Fruit fly (Drosophila melanogaster) whole organism, embryonic: ENCODE measurements around the gene osp.

Experiments used
- Atf3 ChIP-seq: fragments of 200-800 bp; sonication (Bioruptor generic); optimal IDR thresholded peaks from 3 replicates; lab custom pipeline; 2016; ENCODE audit warnings: missing biosample characterization, missing genetic modification characterization
- CG10462 ChIP-seq: fragments of 200-800 bp; sonication (Bioruptor generic); optimal IDR thresholded peaks from 2 replicates; lab custom pipeline; 2016; ENCODE audit warnings: missing biosample characterization, missing genetic modification characterization
- CG10543 ChIP-seq: fragments of 200-800 bp; sonication (Bioruptor generic); optimal IDR thresholded peaks from 3 replicates; lab custom pipeline; 2017; ENCODE audit warnings: missing biosample characterization, mild to moderate bottlenecking, missing genetic modification characterization, moderate library complexity
- CG11696 ChIP-seq: fragments of 200-800 bp; sonication (Bioruptor generic); IDR thresholded peaks from 2 replicates; pipeline ENCODE4 v1.3.6; 2022; ENCODE audit warnings: missing biosample characterization, missing genetic modification characterization
- CG12659 ChIP-seq: fragments of 200-800 bp; sonication (Bioruptor generic); optimal IDR thresholded peaks from 3 replicates; lab custom pipeline; 2017; ENCODE audit warnings: mild to moderate bottlenecking, missing biosample characterization, missing genetic modification reagents, missing genetic modification characterization
- CG13424 ChIP-seq: fragments of 200-800 bp; sonication (Bioruptor generic); optimal IDR thresholded peaks from 2 replicates; lab custom pipeline; 2019; ENCODE audit warnings: missing biosample characterization, mild to moderate bottlenecking, missing genetic modification characterization, moderate library complexity
- CG13894 ChIP-seq: fragments of 200-800 bp; sonication (Bioruptor generic); optimal IDR thresholded peaks from 3 replicates; lab custom pipeline; 2018; ENCODE audit warnings: missing biosample characterization, mild to moderate bottlenecking, missing genetic modification characterization, moderate library complexity
- CG16813 ChIP-seq: fragments of 200-800 bp; sonication (Bioruptor generic); IDR thresholded peaks from 3 replicates; pipeline ENCODE4 v1.3.6; 2022; ENCODE audit warnings: missing biosample characterization, missing genetic modification characterization; ENCODE audit not compliant: partially characterized antibody
- CG31224 ChIP-seq: fragments of 200-800 bp; sonication (Bioruptor generic); IDR thresholded peaks from 2 replicates; pipeline ENCODE4 v1.3.6; 2022; ENCODE audit warnings: missing biosample characterization, missing genetic modification characterization
- CG5953 ChIP-seq: fragments of 200-800 bp; sonication (Bioruptor generic); IDR thresholded peaks from 2 replicates; pipeline ENCODE4 v1.3.6; 2022; ENCODE audit warnings: missing biosample characterization, missing genetic modification characterization
- CG6813 ChIP-seq: fragments of 200-800 bp; sonication (Bioruptor generic); optimal IDR thresholded peaks from 2 replicates; lab custom pipeline; 2017; ENCODE audit warnings: missing biosample characterization, missing genetic modification characterization, mild to moderate bottlenecking, moderate library complexity, missing genetic modification reagents
- D19A ChIP-seq: fragments of 200-800 bp; optimal IDR thresholded peaks from 3 replicates; lab custom pipeline; 2019; ENCODE audit warnings: missing biosample characterization, mild to moderate bottlenecking, missing genetic modification characterization, moderate library complexity
- Ets65A ChIP-seq: fragments of 200-800 bp; sonication (Bioruptor generic); peaks from one replicate; lab custom pipeline; 2016; ENCODE audit warnings: missing biosample characterization, missing genetic modification characterization
- H15 ChIP-seq: fragments of 200-800 bp; sonication (Bioruptor generic); IDR thresholded peaks from 3 replicates; pipeline ENCODE4 v1.3.6; 2022; ENCODE audit warnings: missing biosample characterization, missing genetic modification characterization
- HLHmδ ChIP-seq: fragments of 200-800 bp; sonication (Bioruptor generic); optimal IDR thresholded peaks from 2 replicates; lab custom pipeline; 2018; ENCODE audit warnings: missing biosample characterization, mild to moderate bottlenecking, missing genetic modification characterization, moderate library complexity
- Hr39 ChIP-seq: fragments of >200 bp; optimal IDR thresholded peaks from 2 replicates; lab custom pipeline; 2017
- MTF-1 ChIP-seq: fragments of 200-800 bp; sonication (Bioruptor generic); optimal IDR thresholded peaks from 2 replicates; lab custom pipeline; 2018; ENCODE audit warnings: missing biosample characterization, mild to moderate bottlenecking, missing genetic modification characterization, borderline replicate concordance
- Med ChIP-seq: fragments of 200-800 bp; sonication (Bioruptor generic); peaks from one replicate; lab custom pipeline; 2016; ENCODE audit warnings: missing biosample characterization, missing genetic modification characterization, mild to moderate bottlenecking, inconsistent platforms, moderate library complexity
- Pdp1 ChIP-seq, 2 experiments: fragments of 200-800 bp; sonication (Bioruptor generic); optimal IDR thresholded peaks; 3 replicates each; lab custom pipeline; 2016; ENCODE audit warnings: missing biosample characterization in 2 of 2, missing genetic modification characterization in 2 of 2, mild to moderate bottlenecking in 1 of 2, moderate library complexity in 1 of 2
- Rfx ChIP-seq: fragments of 200-800 bp; sonication (Bioruptor generic); IDR thresholded peaks from 2 replicates; pipeline ENCODE4 v1.3.6; 2022; ENCODE audit warnings: missing biosample characterization, missing genetic modification characterization
- Scr ChIP-seq: fragments of 200-800 bp; sonication (Bioruptor generic); IDR thresholded peaks from 2 replicates; pipeline ENCODE4 v1.3.6; 2022; ENCODE audit warnings: missing biosample characterization, missing genetic modification characterization; ENCODE audit not compliant: partially characterized antibody
- Side ChIP-seq: fragments of 200-800 bp; sonication (Bioruptor generic); optimal IDR thresholded peaks from 2 replicates; lab custom pipeline; 2016; ENCODE audit warnings: missing biosample characterization, missing genetic modification characterization
- Sry-β ChIP-seq: fragments of 200-800 bp; sonication (Bioruptor generic); optimal IDR thresholded peaks from 2 replicates; lab custom pipeline; 2018; ENCODE audit warnings: missing biosample characterization, mild to moderate bottlenecking, missing genetic modification characterization, moderate library complexity
- TFAM ChIP-seq: fragments of 200-800 bp; sonication (Bioruptor generic); optimal IDR thresholded peaks from 2 replicates; lab custom pipeline; 2017; ENCODE audit warnings: missing biosample characterization, missing genetic modification characterization, inconsistent platforms
- ato ChIP-seq: fragments of 200-800 bp; sonication (Bioruptor generic); IDR thresholded peaks from 2 replicates; pipeline ENCODE4 v1.3.6; 2022; ENCODE audit warnings: missing biosample characterization, missing genetic modification characterization; ENCODE audit not compliant: partially characterized antibody
- bcd ChIP-seq: fragments of 200-800 bp; sonication (Bioruptor generic); optimal IDR thresholded peaks from 2 replicates; lab custom pipeline; 2017; ENCODE audit warnings: missing biosample characterization, mild to moderate bottlenecking, missing genetic modification characterization
- ci ChIP-seq: fragments of 200-800 bp; sonication (Bioruptor generic); IDR thresholded peaks from 3 replicates; pipeline ENCODE4 v1.3.6; 2022; ENCODE audit warnings: missing biosample characterization, missing genetic modification characterization
- crol ChIP-seq: fragments of 200-800 bp; sonication (Bioruptor generic); IDR thresholded peaks from 2 replicates; pipeline ENCODE4 v1.3.6; 2022; ENCODE audit warnings: missing biosample characterization, missing genetic modification characterization
- crp ChIP-seq, 2 experiments: fragments of 200-800 bp; sonication (Bioruptor generic); optimal IDR thresholded peaks; 2 replicates in 1 of 2; 3 replicates in 1 of 2; lab custom pipeline; 2017; ENCODE audit warnings: missing biosample characterization in 2 of 2, missing genetic modification characterization in 2 of 2, mild to moderate bottlenecking in 1 of 2, moderate library complexity in 1 of 2
- da ChIP-seq: fragments of 200-800 bp; sonication (Bioruptor generic); optimal IDR thresholded peaks from 2 replicates; lab custom pipeline; 2016; ENCODE audit warnings: missing biosample characterization, missing genetic modification characterization
- esg ChIP-seq: fragments of 200-800 bp; sonication (Bioruptor generic); conservative IDR thresholded peaks from 2 replicates; pipeline ENCODE4 v1.3.6; 2022; ENCODE audit warnings: missing biosample characterization, missing genetic modification characterization
- gt ChIP-seq: fragments of 200-800 bp; sonication (Bioruptor generic); IDR thresholded peaks from 2 replicates; pipeline ENCODE4 v1.3.6; 2022; ENCODE audit warnings: missing biosample characterization, missing genetic modification characterization
- lov ChIP-seq, 2 experiments: fragments of 200-800 bp in 1 of 2; fragments of >200 bp in 1 of 2; sonication (Bioruptor generic) in 1 of 2; IDR thresholded peaks in 1 of 2; optimal IDR thresholded peaks in 1 of 2; 2 replicates in 1 of 2; 3 replicates in 1 of 2; pipeline versions ENCODE4 v1.3.6 to Lab custom; 2017 to 2022; ENCODE audit warnings: missing biosample characterization in 1 of 2, missing genetic modification characterization in 1 of 2
- pho ChIP-seq: fragments of 200-800 bp; sonication (Bioruptor generic); optimal IDR thresholded peaks from 2 replicates; lab custom pipeline; 2016; ENCODE audit warnings: missing biosample characterization, missing genetic modification characterization
- pros ChIP-seq: fragments of 200-800 bp; sonication (Bioruptor generic); optimal IDR thresholded peaks from 3 replicates; lab custom pipeline; 2019; ENCODE audit warnings: missing biosample characterization, mild to moderate bottlenecking, missing genetic modification characterization, moderate library complexity
- unpg ChIP-seq: fragments of 200-800 bp; sonication (Bioruptor generic); optimal IDR thresholded peaks from 3 replicates; lab custom pipeline; 2018; ENCODE audit warnings: missing biosample characterization, mild to moderate bottlenecking, missing genetic modification characterization, moderate library complexity
- vfl ChIP-seq: fragments of 200-800 bp; sonication (Bioruptor generic); optimal IDR thresholded peaks from 2 replicates; lab custom pipeline; 2016; ENCODE audit warnings: missing biosample characterization, missing genetic modification characterization
- zen ChIP-seq: fragments of 200-800 bp; sonication (Bioruptor generic); optimal IDR thresholded peaks from 3 replicates; lab custom pipeline; 2018; ENCODE audit warnings: missing biosample characterization, mild to moderate bottlenecking, missing genetic modification characterization, moderate library complexity
- zen2 ChIP-seq: fragments of 200-800 bp; sonication (Bioruptor generic); IDR thresholded peaks from 3 replicates; pipeline ENCODE4 v1.3.6; 2022; ENCODE audit warnings: missing biosample characterization, missing genetic modification characterization; ENCODE audit not compliant: partially characterized antibody

Gene osp

dm6 chr2L:14685637-14686232 lies 3.4 kb downstream of the osp start (continued):
- peak; percentile 92 for TF ChIP-seq CG10543 (GFP tag; lab: Kevin White, UChicago)
- TF ChIP-seq Hr39 (lab: Kevin White, UChicago): no peak
- TF ChIP-seq unpg (GFP tag; lab: Kevin White, UChicago): peak; percentile 79
- TF ChIP-seq TFAM (GFP tag; lab: Kevin White, UChicago): peak; percentile 60
- TF ChIP-seq bcd (GFP tag; lab: Kevin White, UChicago): peak; percentile 87
- TF ChIP-seq MTF-1: peak; percentile 94
- TF ChIP-seq Side (GFP tag; lab: Kevin White, UChicago): peak; percentile 91
- peak; percentile 62 for TF ChIP-seq CG10462
- peak; percentile 89 for TF ChIP-seq CG12659 (GFP tag; lab: Kevin White, UChicago)
- TF ChIP-seq gt (GFP tag; lab: Robert Waterston, UW): no peak
- peak; percentile 63 for TF ChIP-seq da (GFP tag; lab: Kevin White, UChicago)
- peak; percentile 71 for TF ChIP-seq Sry-β (GFP tag; lab: Kevin White, UChicago)
- TF ChIP-seq zen2 (GFP tag; lab: Robert Waterston, UW): no peak
- TF ChIP-seq ato (GFP tag; lab: Robert Waterston, UW): no peak

DNA sequence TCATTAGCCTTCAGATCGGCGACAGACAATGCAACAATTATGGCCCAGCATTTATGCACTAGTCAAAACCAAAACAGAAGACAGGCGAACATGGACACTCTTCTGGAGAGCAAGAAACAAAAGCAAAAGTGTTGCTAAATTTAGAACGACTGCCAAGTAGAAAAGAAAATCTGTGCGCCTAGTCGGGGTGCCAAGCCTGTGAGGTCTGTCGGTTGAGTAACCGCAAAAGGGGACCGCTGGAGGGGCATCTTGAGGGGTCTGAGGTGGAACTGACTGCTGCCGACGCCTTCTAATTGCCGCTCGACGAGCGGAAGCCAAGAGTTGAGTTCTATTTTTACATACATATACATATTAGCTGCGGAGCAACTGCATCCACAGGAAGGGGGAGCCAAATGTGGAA lies 4.2 kb downstream of the osp start:
- TF ChIP-seq Scr (GFP tag; lab: Robert Waterston, UW): no peak
- TF ChIP-seq ci: peak; percentile 51; the same call in 2 of the 3 replicates
- TF ChIP-seq Pdp1 (GFP tag; optimal IDR thresholded peaks at IDR 0.05; lab: Kevin White, UChicago): peak in 1 of 2 experiments; percentile 72
- peak; percentile 20; the same call in 1 of the 3 replicates for TF ChIP-seq H15 (GFP tag; lab: Robert Waterston, UW)
- no peak for TF ChIP-seq CG6813 (GFP tag; lab: Kevin White, UChicago)
- TF ChIP-seq esg: no peak
- peak; percentile 67 for TF ChIP-seq D19A
- peak; percentile 52 for TF ChIP-seq pros
- TF ChIP-seq Med: peak; percentile 34
- TF ChIP-seq CG31224 (GFP tag; lab: Robert Waterston, UW): peak; percentile 69
- no peak for TF ChIP-seq CG13424 (tag; lab: Kevin White, UChicago)
- no peak for TF ChIP-seq CG16813
- TF ChIP-seq crol (GFP tag; lab: Robert Waterston, UW): peak; percentile 85

dm6 chr2L:14683596-14683995 lies 5.5 kb downstream of the osp start:
- TF ChIP-seq HLHmδ (GFP tag; lab: Kevin White, UChicago) (peak; percentile 29), crp (GFP tag; optimal IDR thresholded peaks at IDR 0.05; lab: Kevin White, UChicago) (no peak), Ets65A (peak; percentile 81), lov (optimal IDR thresholded peaks at IDR 0.05; lab: Kevin White, UChicago) (no peak), lov (GFP tag; IDR thresholded peaks at IDR 0.05; lab: Robert Waterston, UW) (0 out of 3 replicates have a peak, but pooled peaks have one; percentile 16), pho (GFP tag; lab: Kevin White, UChicago) (no peak), CG5953 (0 out of 2 replicates have a peak, but pooled peaks have one; percentile 48), Rfx (GFP tag; lab: Robert Waterston, UW) (0 out of 2 replicates have a peak, but pooled peaks have one; percentile 7), Atf3 (GFP tag; lab: Kevin White, UChicago) (no peak), CG13894 (tag; lab: Kevin White, UChicago) (peak; percentile 54), vfl (no peak), CG11696 (GFP tag; lab: Robert Waterston, UW) (peak; percentile 75), crol (GFP tag; lab: Robert Waterston, UW) (0 out of 2 replicates have a peak, but pooled peaks have one; percentile 13), zen (tag; lab: Kevin White, UChicago) (peak; percentile 30)
